Fruit fly (Drosophila melanogaster) whole organism, embryonic: ENCODE results near the gene CG6041.

Experiments used
- Adf1 ChIP-seq: fragments of 200-800 bp; sonication (Bioruptor generic); IDR thresholded peaks from 2 replicates; pipeline ENCODE4 v1.3.6; 2022; ENCODE audit warnings: missing biosample characterization, missing genetic modification characterization
- Blimp-1 ChIP-seq: fragments of 200-800 bp; sonication (Bioruptor generic); optimal IDR thresholded peaks from 3 replicates; lab custom pipeline; 2018; ENCODE audit warnings: missing biosample characterization, missing genetic modification characterization, mild to moderate bottlenecking, moderate library complexity, missing genetic modification reagents
- CG10431 ChIP-seq: fragments of 200-800 bp; sonication (Bioruptor generic); optimal IDR thresholded peaks from 3 replicates; lab custom pipeline; 2018; ENCODE audit warnings: missing biosample characterization, mild to moderate bottlenecking, missing genetic modification characterization
- CG10462 ChIP-seq: fragments of 200-800 bp; sonication (Bioruptor generic); optimal IDR thresholded peaks from 2 replicates; lab custom pipeline; 2016; ENCODE audit warnings: missing biosample characterization, missing genetic modification characterization
- CG13424 ChIP-seq: fragments of 200-800 bp; sonication (Bioruptor generic); optimal IDR thresholded peaks from 2 replicates; lab custom pipeline; 2019; ENCODE audit warnings: missing biosample characterization, mild to moderate bottlenecking, missing genetic modification characterization, moderate library complexity
- CG14050 ChIP-seq: fragments of 200-800 bp; sonication (Bioruptor generic); IDR thresholded peaks from 3 replicates; pipeline ENCODE4 v1.3.6; 2022; ENCODE audit warnings: missing biosample characterization, missing genetic modification characterization
- CG15479 ChIP-seq: fragments of 200-800 bp; sonication (Bioruptor generic); optimal IDR thresholded peaks from 3 replicates; lab custom pipeline; 2019; ENCODE audit warnings: missing biosample characterization, mild to moderate bottlenecking, missing genetic modification characterization, moderate library complexity
- CG17385 ChIP-seq: fragments of 200-800 bp; sonication (Bioruptor generic); optimal IDR thresholded peaks from 3 replicates; lab custom pipeline; 2018; ENCODE audit warnings: missing biosample characterization, mild to moderate bottlenecking, missing genetic modification characterization
- CG17568 ChIP-seq: fragments of 200-800 bp; sonication (Bioruptor generic); optimal IDR thresholded peaks from 2 replicates; lab custom pipeline; 2018; ENCODE audit warnings: missing biosample characterization, mild to moderate bottlenecking, missing genetic modification characterization, moderate library complexity
- CG18764 ChIP-seq: fragments of 200-800 bp; sonication (Bioruptor generic); optimal IDR thresholded peaks from 3 replicates; lab custom pipeline; 2016; ENCODE audit warnings: missing biosample characterization, missing genetic modification characterization
- CG2116 ChIP-seq: fragments of 200-800 bp; sonication (Bioruptor generic); optimal IDR thresholded peaks from 3 replicates; lab custom pipeline; 2018; ENCODE audit warnings: missing biosample characterization, mild to moderate bottlenecking, missing genetic modification characterization
- CG2199 ChIP-seq: fragments of 200-800 bp; sonication (Bioruptor generic); IDR thresholded peaks from 3 replicates; pipeline ENCODE4 v1.3.6; 2022; ENCODE audit warnings: missing biosample characterization, missing genetic modification characterization
- CG30431 ChIP-seq: fragments of 200-800 bp; sonication (Bioruptor generic); optimal IDR thresholded peaks from 2 replicates; lab custom pipeline; 2017; ENCODE audit warnings: missing biosample characterization, missing genetic modification characterization
- CG33213 ChIP-seq: fragments of 200-800 bp; sonication (Bioruptor generic); optimal IDR thresholded peaks from 3 replicates; lab custom pipeline; 2016; ENCODE audit warnings: missing biosample characterization, missing genetic modification characterization
- CG3407 ChIP-seq: fragments of 200-800 bp; sonication (Bioruptor generic); optimal IDR thresholded peaks from 2 replicates; lab custom pipeline; 2018; ENCODE audit warnings: missing biosample characterization, mild to moderate bottlenecking, missing genetic modification characterization
- CG34376 ChIP-seq: fragments of 200-800 bp; sonication (Bioruptor generic); optimal IDR thresholded peaks from 2 replicates; lab custom pipeline; 2018; ENCODE audit warnings: missing biosample characterization, mild to moderate bottlenecking, missing genetic modification characterization
- CG4820 ChIP-seq: fragments of 200-800 bp; sonication (Bioruptor generic); optimal IDR thresholded peaks from 3 replicates; lab custom pipeline; 2016; ENCODE audit warnings: missing biosample characterization, missing genetic modification characterization
- CG7745 ChIP-seq: fragments of 200-800 bp; sonication (Bioruptor generic); optimal IDR thresholded peaks from 2 replicates; lab custom pipeline; 2018; ENCODE audit warnings: missing biosample characterization, mild to moderate bottlenecking, missing genetic modification characterization, moderate library complexity
- CG8290 ChIP-seq, 3 experiments: fragments of 200-800 bp; sonication (Bioruptor generic); optimal IDR thresholded peaks; 2 replicates each; lab custom pipeline; 2016 to 2019; ENCODE audit warnings: missing biosample characterization in 3 of 3, missing genetic modification characterization in 3 of 3, mild to moderate bottlenecking in 2 of 3, moderate library complexity in 1 of 3
- CG9876 ChIP-seq: fragments of 200-800 bp; sonication (Bioruptor generic); optimal IDR thresholded peaks from 2 replicates; lab custom pipeline; 2016; ENCODE audit warnings: missing biosample characterization, missing genetic modification characterization
- CTCF ChIP-seq: fragments of 200-800 bp; sonication (Bioruptor generic); optimal IDR thresholded peaks from 2 replicates; lab custom pipeline; 2017; ENCODE audit warnings: missing biosample characterization, mild to moderate bottlenecking, missing genetic modification characterization, moderate library complexity
- Dek ChIP-seq: fragments of 200-800 bp; sonication (Bioruptor generic); optimal IDR thresholded peaks from 3 replicates; lab custom pipeline; 2019; ENCODE audit warnings: missing biosample characterization, mild to moderate bottlenecking, missing genetic modification characterization, moderate library complexity
- HLHmδ ChIP-seq: fragments of 200-800 bp; sonication (Bioruptor generic); optimal IDR thresholded peaks from 2 replicates; lab custom pipeline; 2018; ENCODE audit warnings: missing biosample characterization, mild to moderate bottlenecking, missing genetic modification characterization, moderate library complexity
- HmgZ ChIP-seq: fragments of 200-800 bp; sonication (Bioruptor generic); optimal IDR thresholded peaks from 2 replicates; lab custom pipeline; 2018; ENCODE audit warnings: missing biosample characterization, mild to moderate bottlenecking, missing genetic modification characterization
- Kr ChIP-seq: fragments of 200-800 bp; sonication (Bioruptor generic); optimal IDR thresholded peaks from 2 replicates; lab custom pipeline; 2017; ENCODE audit warnings: missing biosample characterization, mild to moderate bottlenecking, missing genetic modification characterization
- Mad ChIP-seq: fragments of 200-800 bp; sonication (Bioruptor generic); optimal IDR thresholded peaks from 2 replicates; lab custom pipeline; 2016; ENCODE audit warnings: missing biosample characterization, missing genetic modification characterization
- Med ChIP-seq: fragments of 200-800 bp; sonication (Bioruptor generic); peaks from one replicate; lab custom pipeline; 2016; ENCODE audit warnings: missing biosample characterization, missing genetic modification characterization, mild to moderate bottlenecking, inconsistent platforms, moderate library complexity
- NfI ChIP-seq: fragments of 200-800 bp; sonication (Bioruptor generic); optimal IDR thresholded peaks from 3 replicates; lab custom pipeline; 2018; ENCODE audit warnings: missing biosample characterization, mild to moderate bottlenecking, missing genetic modification characterization, moderate library complexity
- Opbp ChIP-seq: fragments of 200-800 bp; sonication (Bioruptor generic); IDR thresholded peaks from 3 replicates; pipeline ENCODE4 v1.3.6; 2022; ENCODE audit warnings: missing biosample characterization, missing genetic modification characterization; ENCODE audit not compliant: partially characterized antibody
- Poxn ChIP-seq: fragments of 200-800 bp; sonication (Bioruptor generic); IDR thresholded peaks from 2 replicates; pipeline ENCODE4 v1.3.6; 2022; ENCODE audit warnings: missing biosample characterization, missing genetic modification characterization
- Trl ChIP-seq, 3 experiments: fragments of >200 bp in 2 of 3; fragments of 200-800 bp in 1 of 3; sonication (Bioruptor generic) in 1 of 3; optimal IDR thresholded peaks; 2 replicates in 1 of 3; 3 replicates in 2 of 3; lab custom pipeline; 2016 to 2017; ENCODE audit warnings: missing biosample characterization in 1 of 3, missing genetic modification characterization in 1 of 3
- abd-A ChIP-seq: fragments of 200-800 bp; sonication (Bioruptor generic); optimal IDR thresholded peaks from 3 replicates; lab custom pipeline; 2019; ENCODE audit warnings: missing biosample characterization, mild to moderate bottlenecking, missing genetic modification characterization, moderate library complexity
- amos ChIP-seq: fragments of 200-800 bp; sonication (Bioruptor generic); IDR thresholded peaks from 2 replicates; pipeline ENCODE4 v1.3.6; 2022; ENCODE audit warnings: missing biosample characterization, missing genetic modification characterization; ENCODE audit not compliant: partially characterized antibody
- ara ChIP-seq: fragments of 200-800 bp; sonication (Bioruptor generic); IDR thresholded peaks from 2 replicates; pipeline ENCODE4 v1.3.6; 2022; ENCODE audit warnings: missing biosample characterization, missing genetic modification characterization
- bcd ChIP-seq: fragments of 200-800 bp; sonication (Bioruptor generic); optimal IDR thresholded peaks from 2 replicates; lab custom pipeline; 2017; ENCODE audit warnings: missing biosample characterization, mild to moderate bottlenecking, missing genetic modification characterization
- bsh ChIP-seq, 2 experiments: fragments of 200-800 bp; sonication (Bioruptor generic); optimal IDR thresholded peaks; 2 replicates each; lab custom pipeline; 2017 to 2018; ENCODE audit warnings: mild to moderate bottlenecking in 2 of 2, missing biosample characterization in 2 of 2, missing genetic modification characterization in 2 of 2, moderate library complexity in 1 of 2
- ci ChIP-seq: fragments of 200-800 bp; sonication (Bioruptor generic); IDR thresholded peaks from 3 replicates; pipeline ENCODE4 v1.3.6; 2022; ENCODE audit warnings: missing biosample characterization, missing genetic modification characterization
- grn ChIP-seq: fragments of 200-800 bp; sonication (Bioruptor generic); optimal IDR thresholded peaks from 3 replicates; lab custom pipeline; 2017; ENCODE audit warnings: missing biosample characterization, missing genetic modification characterization
- klu ChIP-seq: fragments of 200-800 bp; sonication (Bioruptor generic); IDR thresholded peaks from 2 replicates; pipeline ENCODE4 v1.3.6; 2022; ENCODE audit warnings: missing biosample characterization, missing genetic modification characterization
- kni ChIP-seq: fragments of 200-800 bp; sonication (Bioruptor generic); optimal IDR thresholded peaks from 3 replicates; lab custom pipeline; 2017; ENCODE audit warnings: mild to moderate bottlenecking, missing biosample characterization, missing genetic modification reagents, missing genetic modification characterization
- pan ChIP-seq, 4 experiments: fragments of >200 bp in 3 of 4; fragments of 200-800 bp in 1 of 4; sonication (Bioruptor generic) in 1 of 4; optimal IDR thresholded peaks in 3 of 4; IDR thresholded peaks in 1 of 4; 2 replicates each; pipeline versions ENCODE4 v1.3.6 to Lab custom; 2017 to 2022; ENCODE audit warnings: missing biosample characterization in 2 of 4, missing genetic modification characterization in 2 of 4, mixed read lengths in 1 of 4
- pita ChIP-seq: fragments of 200-800 bp; sonication (Bioruptor generic); optimal IDR thresholded peaks from 2 replicates; lab custom pipeline; 2017; ENCODE audit warnings: missing biosample characterization, mild to moderate bottlenecking, missing genetic modification characterization
- pzg ChIP-seq: fragments of 200-800 bp; sonication (Bioruptor generic); optimal IDR thresholded peaks from 3 replicates; lab custom pipeline; 2018; ENCODE audit warnings: missing biosample characterization, mild to moderate bottlenecking, missing genetic modification characterization, moderate library complexity
- repo ChIP-seq: fragments of 200-800 bp; sonication (Bioruptor generic); optimal IDR thresholded peaks from 2 replicates; lab custom pipeline; 2016; ENCODE audit warnings: missing biosample characterization, missing genetic modification characterization
- row ChIP-seq: fragments of 200-800 bp; sonication (Bioruptor generic); IDR thresholded peaks from 3 replicates; pipeline ENCODE4 v1.3.6; 2022; ENCODE audit warnings: missing biosample characterization, missing genetic modification characterization
- sens ChIP-seq: fragments of 200-800 bp; sonication (Bioruptor generic); peaks from one replicate; lab custom pipeline; 2016; ENCODE audit warnings: missing biosample characterization, missing genetic modification characterization
- stwl ChIP-seq: fragments of 200-800 bp; sonication (Bioruptor generic); optimal IDR thresholded peaks from 3 replicates; lab custom pipeline; 2018; ENCODE audit warnings: missing biosample characterization, mild to moderate bottlenecking, missing genetic modification characterization, moderate library complexity
- toy ChIP-seq: fragments of 200-800 bp; sonication (Bioruptor generic); IDR thresholded peaks from 2 replicates; pipeline ENCODE4 v1.3.6; 2022; ENCODE audit warnings: missing biosample characterization, missing genetic modification characterization
- yki ChIP-seq: fragments of >200 bp; optimal IDR thresholded peaks from 3 replicates; lab custom pipeline; 2018

Gene CG6041

DNA sequence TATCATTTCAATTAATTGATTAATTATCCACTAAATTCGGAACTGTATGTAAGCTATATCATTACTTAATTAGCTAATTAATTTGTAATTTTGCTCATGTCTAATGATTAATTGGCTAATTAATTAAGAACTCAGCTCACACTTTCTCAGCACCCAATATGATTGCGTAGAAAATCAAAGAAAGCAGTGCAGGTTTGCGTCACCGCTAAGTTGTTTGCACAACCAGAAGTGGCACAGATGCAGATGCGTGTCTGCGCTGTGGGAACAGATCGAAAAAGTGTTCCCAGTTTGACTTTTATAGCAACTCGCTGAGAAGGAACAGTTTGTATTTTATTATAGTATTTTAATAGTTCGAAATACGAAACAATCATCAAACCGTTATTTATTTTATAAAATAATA, 44.2 kb downstream of the CG6041 start (continued):
- TF ChIP-seq Blimp-1: peak; percentile 0
- TF ChIP-seq yki: peak; percentile 18
- TF ChIP-seq pan (optimal IDR thresholded peaks at IDR 0.05; lab: Kevin White, UChicago): no peak
- TF ChIP-seq pan (GFP tag; optimal IDR thresholded peaks at IDR 0.05 in 1 of 2, IDR thresholded peaks at IDR 0.05 in 1 of 2): peak in 1 of 2 experiments; percentile 25
- peak; percentile 3 for TF ChIP-seq Dek (tag; lab: Kevin White, UChicago)
- TF ChIP-seq NfI: peak; percentile 26
- peak; percentile 22 for TF ChIP-seq CG33213 (GFP tag; lab: Kevin White, UChicago)
- peak; percentile 73 for TF ChIP-seq CG15479 (GFP tag; lab: Kevin White, UChicago)
- peak; percentile 79 for TF ChIP-seq Med (GFP tag; lab: Kevin White, UChicago)
- TF ChIP-seq HLHmδ (GFP tag; lab: Kevin White, UChicago): peak; percentile 5
- TF ChIP-seq HmgZ (tag; lab: Kevin White, UChicago): peak; percentile 40
- peak in 1 of 2 experiments; percentile 7 for TF ChIP-seq bsh (GFP tag; optimal IDR thresholded peaks at IDR 0.05; lab: Kevin White, UChicago)
- peak; percentile 11 for TF ChIP-seq CG13424 (tag; lab: Kevin White, UChicago)
- TF ChIP-seq pita: peak; percentile 91
- TF ChIP-seq CTCF (GFP tag; lab: Kevin White, UChicago): peak; percentile 83
- no peak for TF ChIP-seq Mad (GFP tag; lab: Kevin White, UChicago)
- TF ChIP-seq stwl: peak; percentile 60
- peak; percentile 85 for TF ChIP-seq CG7745 (tag; lab: Kevin White, UChicago)
- no peak for TF ChIP-seq CG30431 (GFP tag; lab: Kevin White, UChicago)
- peak; percentile 37 for TF ChIP-seq CG8290 (GFP tag; optimal IDR thresholded peaks at IDR 0.05; lab: Kevin White, UChicago)
- TF ChIP-seq CG8290 (tag; optimal IDR thresholded peaks at IDR 0.05; lab: Kevin White, UChicago): peak in 1 of 2 experiments; percentile 67
- TF ChIP-seq CG18764 (GFP tag; lab: Kevin White, UChicago): no peak
- peak; percentile 32; the same call in 1 of the 3 replicates for TF ChIP-seq Opbp (GFP tag; lab: Robert Waterston, UW)
- peak; percentile 22; the same call in 1 of the 2 replicates for TF ChIP-seq amos (GFP tag; lab: Robert Waterston, UW)
- TF ChIP-seq ci (GFP tag; lab: Robert Waterston, UW): 0 out of 3 replicates have a peak, but pooled peaks have one; percentile 42
- no peak for TF ChIP-seq CG14050 (GFP tag; lab: Robert Waterston, UW)
- TF ChIP-seq pzg: peak; percentile 10

DNA sequence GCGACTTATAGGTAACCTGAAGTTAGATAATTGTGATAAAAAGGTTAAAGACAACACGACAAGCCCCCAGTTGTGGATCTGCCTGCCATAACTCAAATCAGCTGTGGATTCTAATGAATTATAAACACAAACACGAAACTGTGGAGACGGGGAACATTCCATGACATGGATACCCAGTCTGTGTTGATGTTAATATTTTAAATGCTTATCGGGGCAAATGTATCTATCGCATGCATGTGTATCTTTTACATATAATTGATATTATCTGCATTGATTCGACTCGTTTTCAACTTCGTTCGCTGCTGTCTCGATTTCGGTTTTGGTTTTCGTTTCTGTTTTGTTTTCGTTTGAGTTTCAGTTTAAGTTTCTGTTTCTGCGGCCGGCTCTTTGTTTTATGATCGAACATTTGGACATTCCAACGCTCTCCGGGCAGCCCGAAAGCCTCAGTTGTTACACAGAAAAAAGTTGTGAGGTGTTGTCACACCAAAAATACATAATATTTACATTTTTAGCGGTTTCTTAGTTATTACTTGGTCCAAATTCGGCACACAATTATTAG, 44.9 kb downstream of the CG6041 start:
- TF ChIP-seq Opbp (GFP tag; lab: Robert Waterston, UW) (no peak), klu (no peak), row (GFP tag; lab: Robert Waterston, UW) (0 out of 3 replicates have a peak, but pooled peaks have one; percentile 10), Poxn (no peak), CG10431 (GFP tag; lab: Kevin White, UChicago) (no peak), Trl (optimal IDR thresholded peaks at IDR 0.05; lab: Kevin White, UChicago) (no peak), Trl (GFP tag; optimal IDR thresholded peaks at IDR 0.05; lab: Kevin White, UChicago) (no peak), CG4820 (GFP tag; lab: Kevin White, UChicago) (no peak), toy (GFP tag; lab: Robert Waterston, UW) (no peak), CG2116 (GFP tag; lab: Kevin White, UChicago) (no peak), CG3407 (GFP tag; lab: Kevin White, UChicago) (no peak), sens (GFP tag; lab: Kevin White, UChicago) (peak; percentile 32), CG2199 (GFP tag; lab: Robert Waterston, UW) (0 out of 3 replicates have a peak, but pooled peaks have one; percentile 60), CG17385 (GFP tag; lab: Kevin White, UChicago) (no peak), Kr (GFP tag; lab: Kevin White, UChicago) (no peak), abd-A (tag; lab: Kevin White, UChicago) (peak; percentile 76), CG10462 (no peak), grn (GFP tag; lab: Kevin White, UChicago) (peak; percentile 94), CG9876 (no peak), CG34376 (GFP tag; lab: Kevin White, UChicago) (no peak), Adf1 (GFP tag; lab: Robert Waterston, UW) (no peak), kni (GFP tag; lab: Kevin White, UChicago) (peak; percentile 76), CG17568 (GFP tag; lab: Kevin White, UChicago) (no peak), repo (GFP tag; lab: Kevin White, UChicago) (no peak), ara (no peak), bcd (no peak)
